Fruit fly (Drosophila melanogaster) whole organism, embryonic: ENCODE measurements around the gene CG13053.

Experiments
- Aef1 ChIP-seq: fragments of 200-800 bp; sonication (Bioruptor generic); IDR thresholded peaks from 3 replicates; pipeline ENCODE4 v1.3.6; 2022; ENCODE audit warnings: missing biosample characterization, missing genetic modification characterization
- B-H2 ChIP-seq: fragments of 200-800 bp; sonication (Bioruptor generic); optimal IDR thresholded peaks from 2 replicates; lab custom pipeline; 2018; ENCODE audit warnings: missing biosample characterization, mild to moderate bottlenecking, missing genetic modification characterization
- CG11696 ChIP-seq: fragments of 200-800 bp; sonication (Bioruptor generic); IDR thresholded peaks from 2 replicates; pipeline ENCODE4 v1.3.6; 2022; ENCODE audit warnings: missing biosample characterization, missing genetic modification characterization
- CG12744 ChIP-seq: fragments of 200-800 bp; sonication (Bioruptor generic); optimal IDR thresholded peaks from 2 replicates; lab custom pipeline; 2016; ENCODE audit warnings: missing biosample characterization, missing genetic modification characterization
- CG13894 ChIP-seq: fragments of 200-800 bp; sonication (Bioruptor generic); optimal IDR thresholded peaks from 3 replicates; lab custom pipeline; 2018; ENCODE audit warnings: missing biosample characterization, mild to moderate bottlenecking, missing genetic modification characterization, moderate library complexity
- CG17328 ChIP-seq: fragments of 200-800 bp; sonication (Bioruptor generic); IDR thresholded peaks from 2 replicates; pipeline ENCODE4 v1.3.6; 2022; ENCODE audit warnings: missing biosample characterization, missing genetic modification characterization
- CG17385 ChIP-seq: fragments of 200-800 bp; sonication (Bioruptor generic); optimal IDR thresholded peaks from 3 replicates; lab custom pipeline; 2018; ENCODE audit warnings: missing biosample characterization, mild to moderate bottlenecking, missing genetic modification characterization
- CG17829 ChIP-seq: fragments of 200-800 bp; optimal IDR thresholded peaks from 2 replicates; lab custom pipeline; 2019; ENCODE audit warnings: missing biosample characterization, mild to moderate bottlenecking, missing genetic modification characterization, moderate library complexity
- CG18764 ChIP-seq: fragments of 200-800 bp; sonication (Bioruptor generic); optimal IDR thresholded peaks from 3 replicates; lab custom pipeline; 2016; ENCODE audit warnings: missing biosample characterization, missing genetic modification characterization
- CG2889 ChIP-seq: fragments of 200-800 bp; sonication (Bioruptor generic); IDR thresholded peaks from 3 replicates; pipeline ENCODE4 v1.3.6; 2022; ENCODE audit warnings: missing biosample characterization, missing genetic modification characterization
- CG30403 ChIP-seq: fragments of 200-800 bp; sonication (Bioruptor generic); optimal IDR thresholded peaks from 3 replicates; lab custom pipeline; 2016; ENCODE audit warnings: missing biosample characterization, missing genetic modification characterization
- CG30431 ChIP-seq: fragments of 200-800 bp; sonication (Bioruptor generic); optimal IDR thresholded peaks from 2 replicates; lab custom pipeline; 2017; ENCODE audit warnings: missing biosample characterization, missing genetic modification characterization
- CG33213 ChIP-seq: fragments of 200-800 bp; sonication (Bioruptor generic); optimal IDR thresholded peaks from 3 replicates; lab custom pipeline; 2016; ENCODE audit warnings: missing biosample characterization, missing genetic modification characterization
- CG34376 ChIP-seq: fragments of 200-800 bp; sonication (Bioruptor generic); optimal IDR thresholded peaks from 2 replicates; lab custom pipeline; 2018; ENCODE audit warnings: missing biosample characterization, mild to moderate bottlenecking, missing genetic modification characterization
- CG3847 ChIP-seq: fragments of 200-800 bp; sonication (Bioruptor generic); IDR thresholded peaks from 2 replicates; pipeline ENCODE4 v1.3.6; 2022; ENCODE audit warnings: missing biosample characterization, missing genetic modification characterization
- CG43689 ChIP-seq: fragments of 200-800 bp; sonication (Bioruptor generic); IDR thresholded peaks from 2 replicates; pipeline ENCODE4 v1.3.6; 2022; ENCODE audit warnings: missing biosample characterization, missing genetic modification characterization
- CG6689 ChIP-seq: fragments of 200-800 bp; sonication (Bioruptor generic); IDR thresholded peaks from 2 replicates; pipeline ENCODE4 v1.3.6; 2022; ENCODE audit warnings: missing biosample characterization, missing genetic modification characterization
- CG8944 ChIP-seq: fragments of 200-800 bp; sonication (Bioruptor generic); optimal IDR thresholded peaks from 3 replicates; lab custom pipeline; 2016; ENCODE audit warnings: missing biosample characterization, missing genetic modification characterization
- CG9215 ChIP-seq: fragments of 200-800 bp; sonication (Bioruptor generic); IDR thresholded peaks from 2 replicates; pipeline ENCODE4 v1.3.6; 2022; ENCODE audit warnings: missing biosample characterization, missing genetic modification characterization
- CG9876 ChIP-seq: fragments of 200-800 bp; sonication (Bioruptor generic); optimal IDR thresholded peaks from 2 replicates; lab custom pipeline; 2016; ENCODE audit warnings: missing biosample characterization, missing genetic modification characterization
- CTCF ChIP-seq: fragments of 200-800 bp; sonication (Bioruptor generic); optimal IDR thresholded peaks from 2 replicates; lab custom pipeline; 2017; ENCODE audit warnings: missing biosample characterization, mild to moderate bottlenecking, missing genetic modification characterization, moderate library complexity
- HLH3B ChIP-seq: fragments of 200-800 bp; sonication (Bioruptor generic); IDR thresholded peaks from 2 replicates; pipeline ENCODE4 v1.3.6; 2022; ENCODE audit warnings: missing biosample characterization, missing genetic modification characterization
- HmgD ChIP-seq: fragments of 200-800 bp; sonication (Bioruptor generic); optimal IDR thresholded peaks from 3 replicates; lab custom pipeline; 2016; ENCODE audit warnings: missing biosample characterization, missing genetic modification characterization
- HmgZ ChIP-seq: fragments of 200-800 bp; sonication (Bioruptor generic); optimal IDR thresholded peaks from 2 replicates; lab custom pipeline; 2018; ENCODE audit warnings: missing biosample characterization, mild to moderate bottlenecking, missing genetic modification characterization
- Hmx ChIP-seq: fragments of 200-800 bp; sonication (Bioruptor generic); optimal IDR thresholded peaks from 2 replicates; lab custom pipeline; 2016; ENCODE audit warnings: missing biosample characterization, missing genetic modification characterization
- MBD-R2 ChIP-seq: fragments of 200-800 bp; sonication (Bioruptor generic); IDR thresholded peaks from 2 replicates; pipeline ENCODE4 v1.3.6; 2022; ENCODE audit warnings: missing biosample characterization, missing genetic modification characterization
- NC2β ChIP-seq: fragments of 200-800 bp; sonication (Bioruptor generic); optimal IDR thresholded peaks from 2 replicates; lab custom pipeline; 2016; ENCODE audit warnings: missing biosample characterization, missing genetic modification characterization
- Ptx1 ChIP-seq: fragments of 200-800 bp; sonication (Bioruptor generic); IDR thresholded peaks from 2 replicates; pipeline ENCODE4 v1.3.6; 2022; ENCODE audit warnings: missing biosample characterization, missing genetic modification characterization
- Sox102F ChIP-seq: fragments of 200-800 bp; sonication (Bioruptor generic); optimal IDR thresholded peaks from 2 replicates; lab custom pipeline; 2018; ENCODE audit warnings: missing biosample characterization, mild to moderate bottlenecking, missing genetic modification characterization, moderate library complexity
- Sry-δ ChIP-seq: fragments of 200-800 bp; sonication (Bioruptor generic); optimal IDR thresholded peaks from 2 replicates; lab custom pipeline; 2016; ENCODE audit warnings: missing biosample characterization, missing genetic modification characterization
- TFAM ChIP-seq: fragments of 200-800 bp; sonication (Bioruptor generic); optimal IDR thresholded peaks from 2 replicates; lab custom pipeline; 2017; ENCODE audit warnings: missing biosample characterization, missing genetic modification characterization, inconsistent platforms
- Trl ChIP-seq, 3 experiments: fragments of >200 bp in 2 of 3; fragments of 200-800 bp in 1 of 3; sonication (Bioruptor generic) in 1 of 3; optimal IDR thresholded peaks; 2 replicates in 1 of 3; 3 replicates in 2 of 3; lab custom pipeline; 2016 to 2017; ENCODE audit warnings: missing biosample characterization in 1 of 3, missing genetic modification characterization in 1 of 3
- amos ChIP-seq: fragments of 200-800 bp; sonication (Bioruptor generic); IDR thresholded peaks from 2 replicates; pipeline ENCODE4 v1.3.6; 2022; ENCODE audit warnings: missing biosample characterization, missing genetic modification characterization; ENCODE audit not compliant: partially characterized antibody
- bcd ChIP-seq: fragments of 200-800 bp; sonication (Bioruptor generic); optimal IDR thresholded peaks from 2 replicates; lab custom pipeline; 2017; ENCODE audit warnings: missing biosample characterization, mild to moderate bottlenecking, missing genetic modification characterization
- dati ChIP-seq: fragments of 200-800 bp; sonication (Bioruptor generic); IDR thresholded peaks from 2 replicates; pipeline ENCODE4 v1.3.6; 2022; ENCODE audit warnings: missing biosample characterization, missing genetic modification characterization
- dmrt11E ChIP-seq: fragments of 200-800 bp; sonication (Bioruptor generic); optimal IDR thresholded peaks from 3 replicates; lab custom pipeline; 2018; ENCODE audit warnings: missing biosample characterization, mild to moderate bottlenecking, missing genetic modification characterization, moderate library complexity
- exex ChIP-seq: fragments of 200-800 bp; sonication (Bioruptor generic); optimal IDR thresholded peaks from 4 replicates; lab custom pipeline; 2018; ENCODE audit warnings: missing biosample characterization, mild to moderate bottlenecking, missing genetic modification characterization, moderate library complexity
- gfzf ChIP-seq: fragments of 200-800 bp; sonication (Bioruptor generic); optimal IDR thresholded peaks from 2 replicates; lab custom pipeline; 2016; ENCODE audit warnings: missing biosample characterization, mild to moderate bottlenecking, missing genetic modification characterization, moderate library complexity
- grau ChIP-seq: fragments of 200-800 bp; optimal IDR thresholded peaks from 3 replicates; lab custom pipeline; 2019; ENCODE audit warnings: missing biosample characterization, mild to moderate bottlenecking, missing genetic modification characterization, moderate library complexity
- gro ChIP-seq: fragments of 200-800 bp; sonication (Bioruptor generic); optimal IDR thresholded peaks from 2 replicates; lab custom pipeline; 2016; ENCODE audit warnings: missing biosample characterization, missing genetic modification characterization
- insv ChIP-seq, 2 experiments: fragments of 200-800 bp; sonication (Bioruptor generic); optimal IDR thresholded peaks; 3 replicates each; lab custom pipeline; 2016 to 2018; ENCODE audit warnings: missing biosample characterization in 2 of 2, missing genetic modification characterization in 2 of 2
- klu ChIP-seq: fragments of 200-800 bp; sonication (Bioruptor generic); IDR thresholded peaks from 2 replicates; pipeline ENCODE4 v1.3.6; 2022; ENCODE audit warnings: missing biosample characterization, missing genetic modification characterization
- pfk ChIP-seq: fragments of 200-800 bp; sonication (Bioruptor generic); optimal IDR thresholded peaks from 2 replicates; lab custom pipeline; 2018; ENCODE audit warnings: missing biosample characterization, mild to moderate bottlenecking, missing genetic modification characterization, moderate library complexity
- phol ChIP-seq: fragments of 200-800 bp; sonication (Bioruptor generic); optimal IDR thresholded peaks from 3 replicates; lab custom pipeline; 2018; ENCODE audit warnings: missing biosample characterization, mild to moderate bottlenecking, missing genetic modification characterization, moderate library complexity
- pita ChIP-seq: fragments of 200-800 bp; sonication (Bioruptor generic); optimal IDR thresholded peaks from 2 replicates; lab custom pipeline; 2017; ENCODE audit warnings: missing biosample characterization, mild to moderate bottlenecking, missing genetic modification characterization
- pros ChIP-seq: fragments of 200-800 bp; sonication (Bioruptor generic); optimal IDR thresholded peaks from 3 replicates; lab custom pipeline; 2019; ENCODE audit warnings: missing biosample characterization, mild to moderate bottlenecking, missing genetic modification characterization, moderate library complexity
- run ChIP-seq: fragments of 200-800 bp; sonication (Bioruptor generic); optimal IDR thresholded peaks from 3 replicates; lab custom pipeline; 2018; ENCODE audit warnings: missing biosample characterization, mild to moderate bottlenecking, missing genetic modification characterization
- sens-2 ChIP-seq: fragments of 200-800 bp; sonication (Bioruptor generic); IDR thresholded peaks from 2 replicates; pipeline ENCODE4 v1.3.6; 2022; ENCODE audit warnings: missing biosample characterization, missing genetic modification characterization
- so ChIP-seq: fragments of 200-800 bp; sonication (Bioruptor generic); IDR thresholded peaks from 3 replicates; pipeline ENCODE4 v1.3.6; 2022; ENCODE audit warnings: missing biosample characterization, missing genetic modification characterization
- tx ChIP-seq: fragments of 200-800 bp; sonication (Bioruptor generic); optimal IDR thresholded peaks from 2 replicates; lab custom pipeline; 2016; ENCODE audit warnings: missing biosample characterization, missing genetic modification characterization
- unpg ChIP-seq: fragments of 200-800 bp; sonication (Bioruptor generic); optimal IDR thresholded peaks from 3 replicates; lab custom pipeline; 2018; ENCODE audit warnings: missing biosample characterization, mild to moderate bottlenecking, missing genetic modification characterization, moderate library complexity
- z ChIP-seq: fragments of 200-800 bp; sonication (Bioruptor generic); IDR thresholded peaks from 3 replicates; pipeline ENCODE4 v1.3.6; 2022; ENCODE audit warnings: missing biosample characterization, missing genetic modification characterization
- zen ChIP-seq: fragments of 200-800 bp; sonication (Bioruptor generic); optimal IDR thresholded peaks from 3 replicates; lab custom pipeline; 2018; ENCODE audit warnings: missing biosample characterization, mild to moderate bottlenecking, missing genetic modification characterization, moderate library complexity

CG13053 gene

DNA sequence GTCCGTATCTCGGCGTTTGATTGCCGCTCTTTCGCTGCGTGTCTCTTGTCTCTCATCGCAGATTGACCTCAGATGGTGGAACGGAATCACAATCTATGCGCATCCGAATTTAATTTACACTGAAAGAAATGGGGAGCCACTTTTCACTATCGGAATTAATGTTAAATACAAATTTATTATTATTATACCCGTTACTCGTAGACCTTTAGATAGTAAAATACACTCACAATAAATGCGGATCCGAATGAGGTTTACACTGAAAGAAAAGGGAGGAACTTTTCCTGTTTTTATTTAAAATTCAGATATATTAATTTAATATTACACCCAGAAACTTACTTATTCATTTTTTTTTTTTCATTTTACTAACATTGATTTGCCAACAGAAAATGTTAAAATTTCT lies 29.5 kb upstream of the CG13053 start (continued):
- no peak for TF ChIP-seq grau (tag; lab: Kevin White, UChicago)
- no peak for TF ChIP-seq zen (tag; lab: Kevin White, UChicago)
- no peak for TF ChIP-seq dati (GFP tag; lab: Robert Waterston, UW)
- TF ChIP-seq Ptx1 (GFP tag; lab: Robert Waterston, UW), result 0 out of 2 replicates have a peak, but pooled peaks have one; percentile 43
- TF ChIP-seq Sox102F (GFP tag; lab: Kevin White, UChicago), result peak; percentile 31
- no peak for TF ChIP-seq run (tag; lab: Kevin White, UChicago)
- no peak for TF ChIP-seq HmgD (GFP tag; lab: Kevin White, UChicago)
- TF ChIP-seq CG2889, result no peak
- TF ChIP-seq gro (GFP tag; lab: Kevin White, UChicago), result no peak
- TF ChIP-seq Aef1 (GFP tag; lab: Robert Waterston, UW), result 0 out of 3 replicates have a peak, but pooled peaks have one; percentile 16
- TF ChIP-seq HLH3B (GFP tag; lab: Robert Waterston, UW), result no peak
- TF ChIP-seq CG30403 (GFP tag; lab: Kevin White, UChicago), result peak; percentile 48
- TF ChIP-seq CG18764 (GFP tag; lab: Kevin White, UChicago), result no peak
- TF ChIP-seq CTCF, result no peak
- TF ChIP-seq CG43689, result no peak
- no peak for TF ChIP-seq pfk (GFP tag; lab: Kevin White, UChicago)
- no peak for TF ChIP-seq Trl (optimal IDR thresholded peaks at IDR 0.05; lab: Kevin White, UChicago)
- no peak for TF ChIP-seq Trl (GFP tag; optimal IDR thresholded peaks at IDR 0.05; lab: Kevin White, UChicago)
- no peak for TF ChIP-seq gfzf (GFP tag; lab: Kevin White, UChicago)
- TF ChIP-seq phol, result no peak
- TF ChIP-seq CG33213 (GFP tag; lab: Kevin White, UChicago), result no peak
- no peak for TF ChIP-seq pros (GFP tag; lab: Kevin White, UChicago)
- no peak for TF ChIP-seq CG8944 (GFP tag; lab: Kevin White, UChicago)
- TF ChIP-seq pita (GFP tag; lab: Kevin White, UChicago), result no peak
- TF ChIP-seq CG6689, result no peak
- TF ChIP-seq z (GFP tag; lab: Robert Waterston, UW), result no peak
- peak; percentile 44; the same call in 1 of the 2 replicates for TF ChIP-seq CG11696 (GFP tag; lab: Robert Waterston, UW)
- TF ChIP-seq tx, result no peak
- no peak for TF ChIP-seq CG12744
- TF ChIP-seq bcd, result no peak
- no peak for TF ChIP-seq CG34376 (GFP tag; lab: Kevin White, UChicago)
- no peak for TF ChIP-seq dmrt11E (tag; lab: Kevin White, UChicago)
- TF ChIP-seq Sry-δ (GFP tag; lab: Kevin White, UChicago), result no peak
- no peak for TF ChIP-seq Hmx (GFP tag; lab: Kevin White, UChicago)
- TF ChIP-seq CG3847 (GFP tag; lab: Robert Waterston, UW), result no peak
- no peak for TF ChIP-seq HmgZ (tag; lab: Kevin White, UChicago)
- TF ChIP-seq insv (GFP tag; optimal IDR thresholded peaks at IDR 0.05; lab: Kevin White, UChicago), result no peak
- no peak for TF ChIP-seq CG17829 (tag; lab: Kevin White, UChicago)
- TF ChIP-seq exex (tag; lab: Kevin White, UChicago), result no peak
- peak; percentile 59 for TF ChIP-seq unpg (GFP tag; lab: Kevin White, UChicago)
- peak; percentile 44; the same call in 1 of the 2 replicates for TF ChIP-seq CG17328 (GFP tag; lab: Robert Waterston, UW)
- TF ChIP-seq MBD-R2, result no peak
- TF ChIP-seq CG13894, result no peak
- TF ChIP-seq TFAM, result no peak
- TF ChIP-seq CG17385 (GFP tag; lab: Kevin White, UChicago), result peak; percentile 13
- TF ChIP-seq NC2β, result no peak
- no peak for TF ChIP-seq klu (GFP tag; lab: Robert Waterston, UW)
- no peak for TF ChIP-seq sens-2
- no peak for TF ChIP-seq CG9876 (GFP tag; lab: Kevin White, UChicago)
- no peak for TF ChIP-seq B-H2 (GFP tag; lab: Kevin White, UChicago)
- no peak for TF ChIP-seq CG9215 (GFP tag; lab: Robert Waterston, UW)
- no peak for TF ChIP-seq amos (GFP tag; lab: Robert Waterston, UW)
- no peak for TF ChIP-seq CG30431 (GFP tag; lab: Kevin White, UChicago)
- peak; percentile 58; the same call in 2 of the 3 replicates for TF ChIP-seq so (GFP tag; lab: Robert Waterston, UW)
